Worm (Caenorhabditis elegans) whole organism, late embryonic: ENCODE measurements around the gene lsm-5.

Experiments
- C38D4.7 ChIP-seq: fragments of 200-800 bp; sonication (Bioruptor generic); optimal IDR thresholded peaks from 2 replicates; lab custom pipeline; 2018; ENCODE audit warnings: mild to moderate bottlenecking, missing genetic modification characterization, moderate library complexity, missing compliant biosample characterization
- F13H6.1 ChIP-seq: sonication (generic microtip); optimal IDR thresholded peaks from 2 replicates; lab custom pipeline; 2016; ENCODE audit warnings: missing genetic modification characterization, missing compliant biosample characterization
- K02D7.2 ChIP-seq: sonication (generic microtip); optimal IDR thresholded peaks from 2 replicates; lab custom pipeline; 2017; ENCODE audit warnings: mild to moderate bottlenecking, missing genetic modification characterization, missing compliant biosample characterization
- K09A11.1 ChIP-seq: sonication (generic microtip); optimal IDR thresholded peaks from 2 replicates; lab custom pipeline; 2017; ENCODE audit warnings: antibody characterized with exemption, mild to moderate bottlenecking, missing genetic modification characterization, missing compliant biosample characterization; ENCODE audit not compliant: insufficient read depth
- T23F11.4 ChIP-seq: fragments of 200-800 bp; sonication (Bioruptor generic); optimal IDR thresholded peaks from 2 replicates; lab custom pipeline; 2018; ENCODE audit warnings: mild to moderate bottlenecking, missing genetic modification characterization, missing compliant biosample characterization
- Y22D7AL.16 ChIP-seq: sonication (generic microtip); optimal IDR thresholded peaks from 2 replicates; lab custom pipeline; 2016; ENCODE audit warnings: missing genetic modification characterization, missing compliant biosample characterization
- ahr-1 ChIP-seq: sonication (generic microtip); optimal IDR thresholded peaks from 2 replicates; lab custom pipeline; 2016; ENCODE audit warnings: missing genetic modification characterization, missing compliant biosample characterization
- ceh-14 ChIP-seq: sonication (generic microtip); optimal IDR thresholded peaks from 2 replicates; lab custom pipeline; 2016; ENCODE audit warnings: missing genotype, missing genetic modification characterization, missing compliant biosample characterization
- ceh-18 ChIP-seq: sonication (generic microtip); optimal IDR thresholded peaks from 2 replicates; lab custom pipeline; 2016; ENCODE audit warnings: missing genetic modification characterization, missing compliant biosample characterization
- ceh-19 ChIP-seq: fragments of 200-800 bp; sonication (Bioruptor generic); optimal IDR thresholded peaks from 2 replicates; lab custom pipeline; 2018; ENCODE audit warnings: mild to moderate bottlenecking, missing genetic modification characterization, missing compliant biosample characterization
- ceh-24 ChIP-seq: sonication (generic microtip); optimal IDR thresholded peaks from 2 replicates; lab custom pipeline; 2016; ENCODE audit warnings: mild to moderate bottlenecking, missing genetic modification characterization, missing compliant biosample characterization
- ceh-31 ChIP-seq: sonication (generic microtip); optimal IDR thresholded peaks from 2 replicates; lab custom pipeline; 2016; ENCODE audit warnings: missing genetic modification characterization, missing compliant biosample characterization
- ceh-48 ChIP-seq: sonication (generic microtip); optimal IDR thresholded peaks from 2 replicates; lab custom pipeline; 2016; ENCODE audit warnings: missing genetic modification characterization, inconsistent platforms, missing compliant biosample characterization
- ceh-6 ChIP-seq: fragments of 200-800 bp; sonication (Bioruptor generic); optimal IDR thresholded peaks from 2 replicates; lab custom pipeline; 2018; ENCODE audit warnings: mild to moderate bottlenecking, missing genetic modification characterization, missing compliant biosample characterization
- ceh-9 ChIP-seq: sonication (generic microtip); optimal IDR thresholded peaks from 2 replicates; lab custom pipeline; 2016; ENCODE audit warnings: mild to moderate bottlenecking, missing genetic modification characterization, inconsistent platforms, missing compliant biosample characterization
- che-1 ChIP-seq: sonication (generic microtip); optimal IDR thresholded peaks from 2 replicates; lab custom pipeline; 2016; ENCODE audit warnings: mild to moderate bottlenecking, missing genetic modification characterization, missing compliant biosample characterization
- elt-4 ChIP-seq: sonication (generic microtip); optimal IDR thresholded peaks from 2 replicates; lab custom pipeline; 2016; ENCODE audit warnings: missing genetic modification characterization, missing compliant biosample characterization
- eyg-1 ChIP-seq: sonication (generic microtip); optimal IDR thresholded peaks from 2 replicates; lab custom pipeline; 2016; ENCODE audit warnings: missing genotype, missing genetic modification characterization, missing compliant biosample characterization
- fkh-10 ChIP-seq: fragments of 150-350 bp; optimal IDR thresholded peaks from 2 replicates; lab custom pipeline; 2014; ENCODE audit warnings: missing biosample characterization, missing genetic modification reagents, missing genetic modification characterization
- fkh-6 ChIP-seq: sonication (generic microtip); optimal IDR thresholded peaks from 2 replicates; lab custom pipeline; 2016; ENCODE audit warnings: missing genetic modification characterization, missing compliant biosample characterization
- gmeb-2 ChIP-seq: sonication (generic microtip); optimal IDR thresholded peaks from 2 replicates; lab custom pipeline; 2016; ENCODE audit warnings: missing genetic modification characterization, inconsistent platforms, missing compliant biosample characterization
- hlh-15 ChIP-seq: sonication (generic microtip); optimal IDR thresholded peaks from 2 replicates; lab custom pipeline; 2016; ENCODE audit warnings: missing genetic modification characterization, missing compliant biosample characterization
- hlh-30 ChIP-seq: sonication (generic microtip); optimal IDR thresholded peaks from 2 replicates; lab custom pipeline; 2017; ENCODE audit warnings: antibody characterized with exemption, missing genetic modification characterization, missing compliant biosample characterization; ENCODE audit not compliant: insufficient read depth
- hlh-6 ChIP-seq: sonication (generic microtip); optimal IDR thresholded peaks from 2 replicates; lab custom pipeline; 2016; ENCODE audit warnings: missing genotype, missing genetic modification characterization, missing compliant biosample characterization
- hlh-8 ChIP-seq: sonication (generic microtip); optimal IDR thresholded peaks from 2 replicates; lab custom pipeline; 2016; ENCODE audit warnings: missing genotype, missing genetic modification characterization, missing compliant biosample characterization
- lim-6 ChIP-seq: sonication (generic microtip); optimal IDR thresholded peaks from 2 replicates; lab custom pipeline; 2016; ENCODE audit warnings: missing genetic modification characterization, missing compliant biosample characterization
- lin-11 ChIP-seq: fragments of 200-800 bp; sonication (Bioruptor generic); optimal IDR thresholded peaks from 2 replicates; lab custom pipeline; 2018; ENCODE audit warnings: mild to moderate bottlenecking, missing genetic modification characterization, missing compliant biosample characterization
- madf-2 ChIP-seq: sonication (generic microtip); optimal IDR thresholded peaks from 2 replicates; lab custom pipeline; 2017; ENCODE audit warnings: missing genetic modification characterization, missing compliant biosample characterization
- nfya-1 ChIP-seq: sonication (generic microtip); optimal IDR thresholded peaks from 2 replicates; lab custom pipeline; 2017; ENCODE audit warnings: missing genetic modification characterization, mild to moderate bottlenecking, missing compliant biosample characterization, antibody characterized with exemption, moderate library complexity
- nhr-11 ChIP-seq: fragments of 150-350 bp; optimal IDR thresholded peaks from 2 replicates; lab custom pipeline; 2014; ENCODE audit warnings: missing biosample characterization, missing genetic modification characterization
- nhr-232 ChIP-seq: sonication (generic microtip); optimal IDR thresholded peaks from 2 replicates; lab custom pipeline; 2016; ENCODE audit warnings: missing genetic modification characterization, missing compliant biosample characterization
- npax-4 ChIP-seq: sonication (generic microtip); optimal IDR thresholded peaks from 2 replicates; lab custom pipeline; 2016; ENCODE audit warnings: missing genetic modification characterization, missing compliant biosample characterization
- odd-2 ChIP-seq: sonication (generic microtip); optimal IDR thresholded peaks from 2 replicates; lab custom pipeline; 2017; ENCODE audit warnings: antibody characterized with exemption, mild to moderate bottlenecking, missing genetic modification characterization, missing compliant biosample characterization
- pag-3 ChIP-seq: sonication (generic microtip); optimal IDR thresholded peaks from 2 replicates; lab custom pipeline; 2016; ENCODE audit warnings: missing compliant biosample characterization, missing genetic modification characterization, borderline replicate concordance
- pat-9 ChIP-seq: fragments of 200-800 bp; sonication (Bioruptor generic); optimal IDR thresholded peaks from 2 replicates; lab custom pipeline; 2018; ENCODE audit warnings: mild to moderate bottlenecking, missing genetic modification characterization, moderate library complexity, missing compliant biosample characterization
- pha-2 ChIP-seq: sonication (generic microtip); optimal IDR thresholded peaks from 2 replicates; lab custom pipeline; 2017; ENCODE audit warnings: mild to moderate bottlenecking, missing genetic modification characterization, missing compliant biosample characterization
- pqm-1 ChIP-seq: sonication (generic microtip); optimal IDR thresholded peaks from 2 replicates; lab custom pipeline; 2016; ENCODE audit warnings: missing genetic modification characterization, missing compliant biosample characterization
- pros-1 ChIP-seq: fragments of 150-350 bp; optimal IDR thresholded peaks from 2 replicates; lab custom pipeline; 2014; ENCODE audit warnings: missing biosample characterization, missing genetic modification reagents, missing genetic modification characterization
- ref-2 ChIP-seq: sonication (generic microtip); optimal IDR thresholded peaks from 2 replicates; lab custom pipeline; 2016; ENCODE audit warnings: missing genetic modification characterization, missing compliant biosample characterization
- sdc-2 ChIP-seq: sonication (generic microtip); optimal IDR thresholded peaks from 2 replicates; lab custom pipeline; 2016; ENCODE audit warnings: missing genotype, missing genetic modification characterization, missing compliant biosample characterization
- sox-2 ChIP-seq: fragments of 200-800 bp; sonication (Bioruptor generic); IDR thresholded peaks from 2 replicates; pipeline ENCODE4 v1.3.6; 2022; ENCODE audit warnings: missing genetic modification reagents, missing genetic modification characterization, missing compliant biosample characterization
- sox-4 ChIP-seq: sonication (generic microtip); optimal IDR thresholded peaks from 2 replicates; lab custom pipeline; 2017; ENCODE audit warnings: mild to moderate bottlenecking, missing genetic modification characterization, inconsistent platforms, missing compliant biosample characterization
- syd-9 ChIP-seq: sonication (generic microtip); optimal IDR thresholded peaks from 2 replicates; lab custom pipeline; 2016; ENCODE audit warnings: mild to moderate bottlenecking, missing genetic modification characterization, moderate library complexity, missing compliant biosample characterization
- unc-3 ChIP-seq, 2 experiments: fragments of 200-800 bp in 1 of 2; sonication (Bioruptor generic) in 1 of 2; sonication (generic microtip) in 1 of 2; conservative IDR thresholded peaks in 1 of 2; optimal IDR thresholded peaks in 1 of 2; 2 replicates each; pipeline versions ENCODE4 v1.3.6 to Lab custom; 2016 to 2022; ENCODE audit warnings: missing compliant biosample characterization in 2 of 2, missing genetic modification characterization in 2 of 2, missing genetic modification reagents in 1 of 2
- unc-42 ChIP-seq: sonication (generic microtip); optimal IDR thresholded peaks from 2 replicates; lab custom pipeline; 2016; ENCODE audit warnings: missing genotype, missing genetic modification characterization, missing compliant biosample characterization
- unc-86 ChIP-seq: sonication (generic microtip); optimal IDR thresholded peaks from 2 replicates; lab custom pipeline; 2016; ENCODE audit warnings: missing genetic modification characterization, missing compliant biosample characterization
- ztf-16 ChIP-seq: sonication (generic microtip); optimal IDR thresholded peaks from 2 replicates; lab custom pipeline; 2017; ENCODE audit warnings: missing genetic modification characterization, missing compliant biosample characterization

Gene lsm-5

DNA sequence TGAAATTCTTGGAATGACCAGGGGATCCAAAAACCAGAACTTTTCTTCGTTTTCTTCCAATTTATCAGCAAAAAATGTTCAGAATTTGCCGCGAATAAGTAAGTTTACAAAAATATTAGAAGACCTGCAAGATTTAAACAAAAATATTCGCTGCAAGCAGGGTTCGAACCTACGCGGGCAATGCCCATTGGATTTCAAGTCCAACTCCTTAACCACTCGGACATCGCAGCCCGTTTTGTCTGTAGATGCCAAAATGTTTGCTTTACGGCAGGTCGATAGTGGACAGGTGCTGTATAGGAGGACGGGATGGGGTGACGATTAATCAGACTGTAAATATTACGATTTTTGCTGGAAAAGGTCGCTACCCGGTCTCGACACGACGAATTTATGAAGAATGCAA, 22.5 kb upstream of the lsm-5 start:
- TF ChIP-seq pqm-1 = no peak
- no peak for TF ChIP-seq unc-42 (tag; lab: Kevin White, UChicago)
- TF ChIP-seq odd-2 (tag; lab: Kevin White, UChicago) = no peak
- no peak for TF ChIP-seq ceh-9 (tag; lab: Kevin White, UChicago)
- no peak for TF ChIP-seq F13H6.1 (tag; lab: Kevin White, UChicago)
- TF ChIP-seq fkh-6 (tag; lab: Kevin White, UChicago) = no peak
- TF ChIP-seq T23F11.4 (GFP tag; lab: Kevin White, UChicago) = no peak
- TF ChIP-seq gmeb-2 (tag; lab: Kevin White, UChicago) = no peak
- no peak for TF ChIP-seq pag-3 (tag; lab: Kevin White, UChicago)
- no peak for TF ChIP-seq sox-4 (tag; lab: Kevin White, UChicago)
- TF ChIP-seq ceh-24 (tag; lab: Kevin White, UChicago) = no peak
- no peak for TF ChIP-seq nfya-1
- TF ChIP-seq unc-86 (tag; lab: Kevin White, UChicago) = no peak
- TF ChIP-seq nhr-11 (tag; lab: Kevin White, UChicago) = no peak

- TF ChIP-seq C38D4.7 (GFP tag; lab: Kevin White, UChicago) (no peak), elt-4 (tag; lab: Kevin White, UChicago) (no peak), hlh-6 (no peak), unc-42 (tag; lab: Kevin White, UChicago) (no peak), sox-4 (tag; lab: Kevin White, UChicago) (no peak), unc-86 (tag; lab: Kevin White, UChicago) (no peak), syd-9 (tag; lab: Kevin White, UChicago) (no peak)
Observed at ce11 chrV:15550408-15550807, 19.8 kb upstream of the lsm-5 start.

DNA sequence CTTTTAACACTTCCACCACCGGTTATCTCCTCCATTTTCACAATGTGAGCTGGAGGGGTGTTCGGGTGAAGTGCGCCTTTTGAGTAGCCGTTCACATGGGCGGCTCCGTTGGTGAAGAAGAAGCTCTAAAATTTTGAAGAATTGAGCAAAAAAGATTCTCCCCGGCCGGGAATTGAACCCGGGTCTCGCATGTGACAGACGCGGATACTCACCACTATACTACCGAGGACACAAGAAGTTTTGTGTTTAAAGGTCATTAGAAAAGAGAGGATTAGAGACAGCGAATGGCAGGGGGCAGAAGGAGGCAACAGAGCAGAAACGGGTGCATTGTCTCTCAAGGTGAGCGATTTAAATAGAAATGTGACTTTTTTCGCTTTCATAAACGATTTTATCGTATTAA, 18.5 kb upstream of the lsm-5 start:
- TF ChIP-seq lin-11 (peak; percentile 78), ztf-16 (peak; percentile 79), C38D4.7 (GFP tag; lab: Kevin White, UChicago) (peak; percentile 81), hlh-15 (tag; lab: Kevin White, UChicago) (peak; percentile 54), pat-9 (tag; lab: Kevin White, UChicago) (peak; percentile 75), ref-2 (tag; lab: Kevin White, UChicago) (peak; percentile 81), hlh-8 (tag; lab: Kevin White, UChicago) (peak; percentile 55), ceh-14 (tag; lab: Kevin White, UChicago) (peak; percentile 84), K09A11.1 (tag; lab: Kevin White, UChicago) (peak; percentile 49), Y22D7AL.16 (tag; lab: Kevin White, UChicago) (peak; percentile 81), pros-1 (tag; lab: Kevin White, UChicago) (no peak), hlh-30 (tag; lab: Kevin White, UChicago) (peak; percentile 89), ceh-48 (tag; lab: Kevin White, UChicago) (peak; percentile 68), che-1 (tag; lab: Kevin White, UChicago) (peak; percentile 80), npax-4 (tag; lab: Kevin White, UChicago) (peak; percentile 68), madf-2 (tag; lab: Kevin White, UChicago) (peak; percentile 72), pha-2 (tag; lab: Kevin White, UChicago) (peak; percentile 84), ceh-31 (tag; lab: Kevin White, UChicago) (peak; percentile 71), gmeb-2 (tag; lab: Kevin White, UChicago) (peak; percentile 83), ceh-18 (tag; lab: Kevin White, UChicago) (peak; percentile 69), ceh-9 (tag; lab: Kevin White, UChicago) (peak; percentile 12), sdc-2 (tag; lab: Kevin White, UChicago) (peak; percentile 79), K02D7.2 (peak; percentile 61), fkh-6 (tag; lab: Kevin White, UChicago) (peak; percentile 90), ceh-6 (GFP tag; lab: Kevin White, UChicago) (peak; percentile 78), lim-6 (no peak), ceh-19 (GFP tag; lab: Kevin White, UChicago) (peak; percentile 84), ahr-1 (tag; lab: Kevin White, UChicago) (peak; percentile 14), unc-3 (GFP tag; conservative IDR thresholded peaks at IDR 0.05; lab: Robert Waterston, UW) (peak; percentile 68), unc-3 (tag; optimal IDR thresholded peaks at IDR 0.05; lab: Kevin White, UChicago) (peak; percentile 53), sox-2 (GFP tag; lab: Robert Waterston, UW) (peak; percentile 67; the same call in 1 of the 2 replicates), fkh-10 (GFP tag; lab: Kevin White, UChicago) (peak; percentile 46), nhr-232 (tag; lab: Kevin White, UChicago) (peak; percentile 73), eyg-1 (tag; lab: Kevin White, UChicago) (peak; percentile 71), pqm-1 (peak; percentile 36), unc-86 (tag; lab: Kevin White, UChicago) (peak; percentile 73), syd-9 (tag; lab: Kevin White, UChicago) (peak; percentile 75)
